Fruit fly (Drosophila melanogaster): Measurements from ENCODE around the gene CG14961.

CG14961 gene

DNA sequence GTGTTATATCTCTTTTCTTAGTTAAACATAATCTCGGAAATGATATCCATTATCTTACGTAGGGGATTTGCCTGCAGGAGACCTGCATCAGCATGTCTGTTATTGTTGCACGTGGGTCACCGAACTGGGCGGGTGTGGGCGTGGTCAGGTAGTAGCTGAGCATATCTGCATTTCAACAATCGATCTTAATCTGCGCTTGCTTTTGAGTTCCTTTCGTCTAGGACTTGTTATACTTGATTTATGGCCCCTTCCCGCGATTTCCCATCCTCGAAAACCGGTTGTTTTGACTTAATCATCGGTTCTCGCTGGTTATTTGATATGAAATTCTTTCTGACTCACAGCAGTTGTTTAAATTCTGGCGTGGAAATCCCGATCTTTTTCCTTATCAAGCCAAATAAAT is 25.1 kb upstream of the CG14961 start:
- TF ChIP-seq N (GFP tag; optimal IDR thresholded peaks at IDR 0.05) (no peak), Rel (GFP tag; optimal IDR thresholded peaks at IDR 0.05) (no peak), Rel (tag; optimal IDR thresholded peaks at IDR 0.05) (peak; percentile 66)

DNA sequence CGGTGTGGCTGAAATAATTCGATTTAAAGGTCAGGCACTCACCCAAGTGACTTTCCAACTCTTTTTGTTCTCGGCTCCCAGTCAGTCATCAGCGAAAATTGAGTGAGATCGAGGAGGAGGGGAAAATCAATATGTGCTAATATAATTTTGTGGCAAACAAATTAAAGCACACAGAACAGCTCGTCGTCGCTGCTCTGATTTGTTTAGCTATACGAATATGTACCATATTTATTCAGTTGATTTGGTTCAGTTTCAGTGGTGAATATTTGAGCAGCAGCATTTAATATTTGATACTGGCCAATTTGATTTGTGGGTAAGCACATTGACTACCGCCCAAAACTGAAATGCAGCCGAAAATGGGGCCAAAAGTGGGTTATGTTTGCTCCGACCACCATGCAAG is 24.4 kb upstream of the CG14961 start:
- TF ChIP-seq h (GFP tag; optimal IDR thresholded peaks at IDR 0.05) (no peak), rgr (GFP tag; optimal IDR thresholded peaks at IDR 0.05) (peak; percentile 27)

DNA sequence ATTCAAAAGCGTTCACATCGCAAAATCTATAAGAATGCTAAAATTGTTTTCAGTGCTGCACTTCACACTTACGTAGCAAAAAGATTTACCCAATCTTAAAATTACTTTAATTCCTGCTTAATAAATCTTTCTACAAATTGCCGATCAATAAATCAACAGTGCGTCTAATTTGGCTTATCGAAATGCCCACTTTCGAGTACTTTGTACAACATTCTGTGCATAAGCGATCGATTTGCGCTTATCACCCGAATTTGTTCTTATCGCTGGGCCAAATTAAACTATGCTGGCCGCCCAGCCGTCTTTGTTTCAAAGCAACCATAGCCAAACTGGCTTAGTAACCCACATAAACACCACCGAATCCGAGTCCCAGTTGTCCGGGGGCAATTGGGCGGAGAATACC is 23.3 kb upstream of the CG14961 start:
- TF ChIP-seq GATAd (GFP tag; optimal IDR thresholded peaks at IDR 0.05) (no peak), foxo (GFP tag; optimal IDR thresholded peaks at IDR 0.05) (no peak), Abd-B (GFP tag; optimal IDR thresholded peaks at IDR 0.05) (no peak), psq (GFP tag; optimal IDR thresholded peaks at IDR 0.05) (no peak), Rel (GFP tag; optimal IDR thresholded peaks at IDR 0.05) (no peak), Rel (tag; optimal IDR thresholded peaks at IDR 0.05) (no peak), Jra (GFP tag; optimal IDR thresholded peaks at IDR 0.05) (no peak), jim (GFP tag; optimal IDR thresholded peaks at IDR 0.05) (no peak)

DNA sequence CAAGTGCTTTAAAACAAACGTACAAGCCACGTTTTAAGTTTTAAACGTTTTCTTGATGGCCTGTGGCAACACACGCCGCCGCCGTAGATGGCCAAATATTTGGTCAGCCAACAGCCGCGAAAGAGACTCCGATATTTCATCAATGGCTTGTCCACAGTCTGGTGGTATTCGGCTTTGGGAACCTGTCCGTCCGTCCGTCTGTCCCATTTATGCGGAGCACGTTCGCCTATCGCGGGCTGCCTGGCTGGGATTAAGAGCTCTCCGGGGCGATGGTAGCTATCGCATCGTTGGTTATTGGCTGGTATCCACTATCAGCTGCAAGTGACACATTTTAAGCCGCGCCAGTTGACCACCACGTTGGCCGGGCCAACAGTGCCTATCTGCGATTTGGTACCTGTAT is 22.3 kb upstream of the CG14961 start:
- TF ChIP-seq GATAd (GFP tag; optimal IDR thresholded peaks at IDR 0.05) = no peak

DNA sequence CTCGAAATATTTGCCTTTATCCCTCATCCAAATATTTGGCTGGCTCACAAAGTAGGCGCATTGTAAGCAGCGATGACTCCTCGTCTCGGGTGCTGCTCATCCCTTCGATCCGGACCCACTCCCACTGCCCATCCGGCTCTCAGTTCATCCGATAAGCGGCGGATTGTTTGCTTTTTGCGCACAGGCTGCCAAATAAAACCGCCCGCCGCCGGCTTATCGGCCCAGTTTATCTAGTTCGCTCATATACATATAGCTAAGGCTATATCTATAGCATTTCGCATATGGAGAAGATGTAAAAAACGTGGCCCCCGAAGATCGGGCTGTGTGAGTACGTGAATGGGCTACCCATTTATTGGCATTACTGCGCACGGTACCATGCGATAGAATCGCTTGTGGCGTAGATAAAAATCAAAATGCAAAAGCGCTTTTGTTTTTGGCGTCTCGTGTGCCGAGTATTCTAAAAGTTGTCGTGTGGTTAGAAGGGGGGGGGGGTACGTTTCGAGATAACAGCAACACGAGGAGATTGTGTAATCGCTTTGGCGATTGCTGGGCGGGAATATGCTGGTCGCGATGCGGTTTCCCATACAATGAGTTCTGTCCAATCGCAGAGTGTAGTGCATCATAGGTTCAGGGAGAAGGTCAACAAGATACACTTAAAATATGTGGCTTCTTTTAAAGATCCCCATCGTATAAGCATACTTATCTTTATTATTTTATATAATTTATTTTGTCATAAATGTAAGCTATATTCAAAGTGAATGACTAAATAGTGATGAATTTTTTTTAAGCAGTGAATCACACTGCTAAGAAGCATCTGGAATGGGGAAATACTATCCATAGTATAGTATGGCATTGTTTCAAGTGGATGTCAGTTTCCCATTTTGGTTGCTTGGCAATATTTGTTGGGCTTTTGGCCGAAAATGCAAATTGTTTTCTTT is 20.9 kb upstream of the CG14961 start:
- no peak for TF ChIP-seq Hr83 (GFP tag; optimal IDR thresholded peaks at IDR 0.05; ENCODE audit: poor library complexity, severe bottlenecking)
- TF ChIP-seq jim (GFP tag; optimal IDR thresholded peaks at IDR 0.05) = no peak
- no peak for TF ChIP-seq dmrt93B (GFP tag; optimal IDR thresholded peaks at IDR 0.05)
- TF ChIP-seq Sp1 (GFP tag; optimal IDR thresholded peaks at IDR 0.05) = peak; percentile 6
- peak; percentile 52 for TF ChIP-seq h (GFP tag; optimal IDR thresholded peaks at IDR 0.05)
- no peak for TF ChIP-seq Rel (GFP tag; optimal IDR thresholded peaks at IDR 0.05)
- peak; percentile 10 for TF ChIP-seq Rel (tag; optimal IDR thresholded peaks at IDR 0.05)
- no peak for TF ChIP-seq woc (GFP tag; optimal IDR thresholded peaks at IDR 0.05)
- TF ChIP-seq N (GFP tag; optimal IDR thresholded peaks at IDR 0.05) = no peak
- peak; percentile 13 for TF ChIP-seq OdsH (GFP tag; optimal IDR thresholded peaks at IDR 0.05)
- peak; percentile 48 for TF ChIP-seq fru (GFP tag; optimal IDR thresholded peaks at IDR 0.05)
- TF ChIP-seq br (GFP tag; optimal IDR thresholded peaks at IDR 0.05) = peak; percentile 20
- no peak for TF ChIP-seq ey (GFP tag; optimal IDR thresholded peaks at IDR 0.05)
- no peak for TF ChIP-seq Hr78 (GFP tag; optimal IDR thresholded peaks at IDR 0.05)

DNA sequence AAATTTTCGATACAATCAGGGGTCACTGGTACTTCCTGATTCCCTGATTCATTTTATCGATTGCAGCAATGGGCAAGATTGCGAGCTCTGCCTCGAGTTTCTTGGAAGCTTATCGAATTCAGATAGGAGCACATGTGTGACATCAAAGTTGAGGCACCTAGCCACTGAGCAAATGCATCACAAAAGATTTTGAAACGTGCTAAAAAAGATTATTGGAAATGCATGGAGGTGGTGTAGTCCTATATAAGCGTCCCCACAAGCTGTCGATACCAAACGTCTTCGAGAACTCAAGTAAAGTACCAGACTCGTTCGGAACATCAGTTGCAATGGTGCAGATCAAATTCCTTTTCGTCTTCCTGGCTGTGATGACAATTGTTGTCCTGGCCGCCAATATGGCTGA is 15.8 kb upstream of the CG14961 start, which contains the start of gene Drsl2:
Drsl2 (plus strand) TSS at position 301 of the 400 bp plus-strand sequence.
- TF ChIP-seq Hr78 (GFP tag; optimal IDR thresholded peaks at IDR 0.05) = no peak

DNA sequence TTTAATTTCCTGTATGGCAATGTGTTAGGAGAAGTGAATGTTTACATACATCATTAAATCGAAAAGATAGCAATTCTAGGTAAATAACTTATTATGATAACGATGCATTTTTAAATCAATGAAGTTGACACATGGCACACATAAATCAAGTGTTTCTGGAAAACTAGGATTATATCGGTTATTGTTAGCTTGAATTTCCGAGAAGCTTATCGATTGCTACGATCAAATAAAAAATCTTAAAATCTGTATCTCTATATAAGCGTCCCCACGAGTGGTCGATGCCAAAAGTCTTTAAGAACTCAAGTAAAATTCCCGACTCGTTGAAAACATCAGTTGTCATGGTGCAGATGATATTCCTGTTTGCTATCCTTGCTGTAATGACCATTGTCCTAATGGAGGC is 15.2 kb upstream of the CG14961 start, which contains the start of gene Drsl3:
Drsl3 (plus strand) TSS at position 301 of the 400 bp plus-strand sequence.
- TF ChIP-seq N (GFP tag; optimal IDR thresholded peaks at IDR 0.05) (no peak), woc (GFP tag; optimal IDR thresholded peaks at IDR 0.05) (no peak), lola (GFP tag; optimal IDR thresholded peaks at IDR 0.05) (no peak), psq (GFP tag; optimal IDR thresholded peaks at IDR 0.05) (no peak), Sp1 (GFP tag; optimal IDR thresholded peaks at IDR 0.05) (no peak), ey (GFP tag; optimal IDR thresholded peaks at IDR 0.05) (no peak), CG9705 (GFP tag; optimal IDR thresholded peaks at IDR 0.05) (no peak)

DNA sequence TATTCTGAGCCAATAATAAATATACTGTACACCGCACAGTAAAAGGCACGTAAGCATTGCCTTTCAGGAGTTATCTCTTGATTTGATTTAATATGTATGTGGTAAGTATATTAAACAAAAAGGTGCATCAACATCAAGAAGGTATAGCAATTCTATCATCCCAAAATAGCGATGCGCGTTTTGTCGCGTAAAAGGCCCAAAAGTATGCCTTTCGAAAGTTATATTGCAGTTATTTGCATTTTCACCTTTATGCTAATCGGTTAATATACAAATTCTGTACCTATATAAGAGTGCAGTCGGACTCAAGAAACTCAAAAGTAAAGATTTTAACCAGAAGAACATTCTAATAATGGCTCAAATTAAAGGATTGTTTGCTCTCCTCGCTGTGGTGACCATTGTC is 14.6 kb upstream of the CG14961 start, which contains the start of gene Drsl4:
Drsl4 (plus strand) TSS at position 333 of the 400 bp plus-strand sequence.
- TF ChIP-seq Myc (optimal IDR thresholded peaks at IDR 0.05) = peak; percentile 68
- peak; percentile 9 for TF ChIP-seq Hnf4 (GFP tag; optimal IDR thresholded peaks at IDR 0.05)
- no peak for TF ChIP-seq Hr83 (GFP tag; optimal IDR thresholded peaks at IDR 0.05; ENCODE audit: poor library complexity, severe bottlenecking)

Data from whole organism, wandering third instar larva.